Worm (Caenorhabditis elegans) whole organism, L1 larva: ENCODE data around the gene C56G3.2.

ENCODE experiments used
- C04F5.9 ChIP-seq: sonication (generic microtip); optimal IDR thresholded peaks from 2 replicates; lab custom pipeline; 2016; ENCODE audit warnings: missing genetic modification characterization, missing compliant biosample characterization
- aha-1 ChIP-seq: fragments of 150-350 bp; optimal IDR thresholded peaks from 2 replicates; lab custom pipeline; 2014; ENCODE audit warnings: missing biosample characterization, missing genetic modification characterization
- ama-1 ChIP-seq: fragments of 150-350 bp; optimal IDR thresholded peaks from 2 replicates; lab custom pipeline; 2014
- blmp-1 ChIP-seq: fragments of 150-350 bp; optimal IDR thresholded peaks from 2 replicates; lab custom pipeline; 2014; ENCODE audit warnings: missing biosample characterization, missing genetic modification characterization
- elt-3 ChIP-seq, 6 experiments: fragments of 150-350 bp in 1 of 6; sonication (generic microtip); optimal IDR thresholded peaks; 2 replicates each; lab custom pipeline; 2017 to 2018; ENCODE audit warnings: missing biosample characterization in 6 of 6, missing genetic modification characterization in 6 of 6, inconsistent platforms in 1 of 6
- lin-13 ChIP-seq: fragments of 150-350 bp; optimal IDR thresholded peaks from 2 replicates; lab custom pipeline; 2014; ENCODE audit warnings: missing biosample characterization, missing genetic modification reagents, missing genetic modification characterization
- lir-3 ChIP-seq: sonication (generic microtip); optimal IDR thresholded peaks from 2 replicates; lab custom pipeline; 2016; ENCODE audit warnings: mild to moderate bottlenecking, missing genetic modification characterization, moderate library complexity, missing compliant biosample characterization; ENCODE audit not compliant: poor library complexity
- sptf-1 ChIP-seq: fragments of 150-350 bp; optimal IDR thresholded peaks from 2 replicates; lab custom pipeline; 2014; ENCODE audit warnings: missing biosample characterization, missing genetic modification characterization
- ztf-11 ChIP-seq, 2 experiments: sonication (generic microtip); optimal IDR thresholded peaks; 2 replicates each; lab custom pipeline; 2016 to 2017; ENCODE audit warnings: missing genetic modification characterization in 2 of 2, missing biosample characterization in 1 of 2, missing compliant biosample characterization in 1 of 2

ce11 chrX:7340394-7340793 is 25.0 kb upstream of the C56G3.2 start:
- TF ChIP-seq sptf-1 (tag; lab: Kevin White, UChicago): no peak
- TF ChIP-seq blmp-1 (tag; lab: Kevin White, UChicago): peak; percentile 54
- TF ChIP-seq C04F5.9 (tag; lab: Kevin White, UChicago): no peak
- TF ChIP-seq lin-13 (GFP tag; lab: Kevin White, UChicago): no peak
- no peak for TF ChIP-seq ama-1 (lab: Kevin White, UChicago)
- no peak for TF ChIP-seq lir-3
- no peak for TF ChIP-seq aha-1 (tag; lab: Kevin White, UChicago)
- peak in 1 of 6 experiments; percentile 3 for TF ChIP-seq elt-3 (tag; optimal IDR thresholded peaks at IDR 0.05; lab: Kevin White, UChicago)
- TF ChIP-seq ztf-11 (tag; optimal IDR thresholded peaks at IDR 0.05; lab: Kevin White, UChicago): no peak
